Worm (Caenorhabditis elegans) whole organism, L2 larva: ENCODE data around the gene srsx-14.
A peak's percentile ranks its signal among the peaks of the same experiment; 100 is the strongest.

Source experiments
- C34F6.9 ChIP-seq: fragments of 150-350 bp; optimal IDR thresholded peaks from 2 replicates; lab custom pipeline; 2014; ENCODE audit warnings: missing biosample characterization, missing genetic modification characterization
- F13H6.1 ChIP-seq: sonication (generic microtip); optimal IDR thresholded peaks from 2 replicates; lab custom pipeline; 2016; ENCODE audit warnings: missing genetic modification characterization, missing compliant biosample characterization
- R02D3.7 ChIP-seq: fragments of 150-350 bp; optimal IDR thresholded peaks from 2 replicates; lab custom pipeline; 2014; ENCODE audit warnings: missing biosample characterization, missing genetic modification characterization
- Y55F3AM.14 ChIP-seq: fragments of 200-800 bp; sonication (Bioruptor generic); optimal IDR thresholded peaks from 2 replicates; lab custom pipeline; 2018; ENCODE audit warnings: mild to moderate bottlenecking, missing genetic modification characterization, missing compliant biosample characterization
- ZK546.5 ChIP-seq: sonication (generic microtip); optimal IDR thresholded peaks from 2 replicates; lab custom pipeline; 2017; ENCODE audit warnings: missing biosample characterization, missing genetic modification characterization
- alr-1 ChIP-seq: fragments of 150-350 bp; optimal IDR thresholded peaks from 2 replicates; lab custom pipeline; 2014; ENCODE audit warnings: missing biosample characterization, missing genetic modification characterization
- aly-2 ChIP-seq: fragments of 150-350 bp; optimal IDR thresholded peaks from 2 replicates; lab custom pipeline; 2014; ENCODE audit warnings: missing biosample characterization, missing genetic modification characterization
- ama-1 ChIP-seq: fragments of 150-350 bp; optimal IDR thresholded peaks from 2 replicates; lab custom pipeline; 2018; ENCODE audit warnings: inconsistent platforms
- blmp-1 ChIP-seq: sonication (generic microtip); optimal IDR thresholded peaks from 2 replicates; lab custom pipeline; 2017; ENCODE audit warnings: missing genetic modification characterization, mild to moderate bottlenecking, missing compliant biosample characterization, antibody characterized with exemption, moderate library complexity; ENCODE audit not compliant: insufficient read depth
- ceh-16 ChIP-seq: fragments of 150-350 bp; optimal IDR thresholded peaks from 2 replicates; lab custom pipeline; 2014; ENCODE audit warnings: missing biosample characterization, missing genetic modification characterization
- crh-2 ChIP-seq: sonication (generic microtip); optimal IDR thresholded peaks from 2 replicates; lab custom pipeline; 2017; ENCODE audit warnings: missing biosample characterization, missing genetic modification characterization
- egl-27 ChIP-seq: sonication (generic microtip); optimal IDR thresholded peaks from 3 replicates; lab custom pipeline; 2017; ENCODE audit warnings: missing biosample characterization, missing genetic modification reagents, missing genetic modification characterization
- elt-1 ChIP-seq: fragments of 150-350 bp; optimal IDR thresholded peaks from 2 replicates; lab custom pipeline; 2014; ENCODE audit warnings: missing biosample characterization, missing genetic modification characterization
- fos-1 ChIP-seq: fragments of 150-350 bp; optimal IDR thresholded peaks from 2 replicates; lab custom pipeline; 2014; ENCODE audit warnings: missing biosample characterization, missing genetic modification characterization
- gmeb-1 ChIP-seq: fragments of 150-350 bp; optimal IDR thresholded peaks from 2 replicates; lab custom pipeline; 2014; ENCODE audit warnings: missing biosample characterization, missing genetic modification characterization
- lin-11 ChIP-seq: fragments of 150-350 bp; sonication (generic microtip); optimal IDR thresholded peaks from 2 replicates; lab custom pipeline; 2014; ENCODE audit warnings: missing biosample characterization, missing genetic modification characterization, inconsistent platforms, mixed read lengths
- lin-13 ChIP-seq: fragments of 150-350 bp; optimal IDR thresholded peaks from 2 replicates; lab custom pipeline; 2014; ENCODE audit warnings: missing biosample characterization, missing genetic modification reagents, missing genetic modification characterization
- lin-39 ChIP-seq: fragments of 150-350 bp; optimal IDR thresholded peaks from 2 replicates; lab custom pipeline; 2014; ENCODE audit warnings: missing biosample characterization, missing genetic modification reagents, missing genetic modification characterization
- mab-5 ChIP-seq: fragments of 150-350 bp; optimal IDR thresholded peaks from 2 replicates; lab custom pipeline; 2014; ENCODE audit warnings: missing biosample characterization, missing genetic modification characterization
- mbf-1 ChIP-seq: sonication (generic microtip); optimal IDR thresholded peaks from 2 replicates; lab custom pipeline; 2017; ENCODE audit warnings: missing biosample characterization, missing genetic modification characterization
- mdl-1 ChIP-seq, 2 experiments: fragments of 150-350 bp in 1 of 2; sonication (generic microtip) in 1 of 2; optimal IDR thresholded peaks; 2 replicates each; lab custom pipeline; 2017; ENCODE audit warnings: missing biosample characterization in 2 of 2, missing genetic modification characterization in 2 of 2
- nhr-11 ChIP-seq: fragments of 150-350 bp; optimal IDR thresholded peaks from 2 replicates; lab custom pipeline; 2014; ENCODE audit warnings: missing biosample characterization, missing genetic modification characterization
- nhr-12 ChIP-seq: fragments of 150-350 bp; optimal IDR thresholded peaks from 2 replicates; lab custom pipeline; 2014; ENCODE audit warnings: missing biosample characterization, missing genetic modification characterization
- nhr-129 ChIP-seq: fragments of 150-350 bp; optimal IDR thresholded peaks from 2 replicates; lab custom pipeline; 2014; ENCODE audit warnings: missing biosample characterization, missing genetic modification characterization
- nhr-21 ChIP-seq: fragments of 150-350 bp; optimal IDR thresholded peaks from 2 replicates; lab custom pipeline; 2014; ENCODE audit warnings: missing biosample characterization, missing genetic modification characterization
- nhr-23 ChIP-seq: fragments of 150-350 bp; optimal IDR thresholded peaks from 2 replicates; lab custom pipeline; 2014; ENCODE audit warnings: missing biosample characterization, missing genetic modification reagents, missing genetic modification characterization
- nhr-237 ChIP-seq: fragments of 150-350 bp; optimal IDR thresholded peaks from 2 replicates; lab custom pipeline; 2014; ENCODE audit warnings: missing biosample characterization, missing genetic modification characterization
- nhr-6 ChIP-seq: fragments of 150-350 bp; optimal IDR thresholded peaks from 2 replicates; lab custom pipeline; 2014; ENCODE audit warnings: missing biosample characterization, missing genetic modification characterization
- sem-4 ChIP-seq: fragments of 150-350 bp; optimal IDR thresholded peaks from 2 replicates; lab custom pipeline; 2014; ENCODE audit warnings: missing biosample characterization, missing genetic modification reagents, missing genetic modification characterization
- skn-1 ChIP-seq: sonication (generic microtip); optimal IDR thresholded peaks from 2 replicates; lab custom pipeline; 2017; ENCODE audit warnings: missing biosample characterization, missing genetic modification characterization
- sma-3 ChIP-seq: sonication (generic microtip); optimal IDR thresholded peaks from 2 replicates; lab custom pipeline; 2016; ENCODE audit warnings: missing genetic modification reagents, missing genetic modification characterization, missing compliant biosample characterization
- sma-9 ChIP-seq, 2 experiments: fragments of 150-350 bp in 1 of 2; sonication (generic microtip) in 1 of 2; optimal IDR thresholded peaks; 2 replicates each; lab custom pipeline; 2014 to 2016; ENCODE audit warnings: missing genetic modification characterization in 2 of 2, mild to moderate bottlenecking in 1 of 2, missing biosample characterization in 1 of 2, missing compliant biosample characterization in 1 of 2, missing genetic modification reagents in 1 of 2, moderate library complexity in 1 of 2
- snpc-4 ChIP-seq: fragments of 150-350 bp; optimal IDR thresholded peaks from 2 replicates; lab custom pipeline; 2014; ENCODE audit warnings: missing biosample characterization, missing genetic modification characterization
- unc-39 ChIP-seq: fragments of 150-350 bp; optimal IDR thresholded peaks from 2 replicates; lab custom pipeline; 2014; ENCODE audit warnings: missing biosample characterization, missing genetic modification characterization
- unc-55 ChIP-seq: fragments of 150-350 bp; sonication (generic microtip); optimal IDR thresholded peaks from 3 replicates; lab custom pipeline; 2014; ENCODE audit warnings: missing biosample characterization, missing genetic modification reagents, missing genetic modification characterization
- unc-62 ChIP-seq: fragments of 150-350 bp; optimal IDR thresholded peaks from 2 replicates; lab custom pipeline; 2014; ENCODE audit warnings: missing biosample characterization, missing genetic modification reagents, missing genetic modification characterization
- zag-1 ChIP-seq: fragments of 150-350 bp; optimal IDR thresholded peaks from 2 replicates; lab custom pipeline; 2014; ENCODE audit warnings: missing biosample characterization, missing genetic modification characterization
- ztf-1 ChIP-seq: fragments of 200-800 bp; sonication (Bioruptor generic); conservative IDR thresholded peaks from 2 replicates; pipeline ENCODE4 v1.3.6; 2022; ENCODE audit warnings: missing genetic modification characterization, missing compliant biosample characterization
- ztf-11 ChIP-seq: sonication (generic microtip); optimal IDR thresholded peaks from 2 replicates; lab custom pipeline; 2017; ENCODE audit warnings: missing biosample characterization, missing genetic modification characterization
- ztf-4 ChIP-seq: fragments of 150-350 bp; optimal IDR thresholded peaks from 2 replicates; lab custom pipeline; 2014; ENCODE audit warnings: missing biosample characterization, missing genetic modification characterization

Gene srsx-14

DNA sequence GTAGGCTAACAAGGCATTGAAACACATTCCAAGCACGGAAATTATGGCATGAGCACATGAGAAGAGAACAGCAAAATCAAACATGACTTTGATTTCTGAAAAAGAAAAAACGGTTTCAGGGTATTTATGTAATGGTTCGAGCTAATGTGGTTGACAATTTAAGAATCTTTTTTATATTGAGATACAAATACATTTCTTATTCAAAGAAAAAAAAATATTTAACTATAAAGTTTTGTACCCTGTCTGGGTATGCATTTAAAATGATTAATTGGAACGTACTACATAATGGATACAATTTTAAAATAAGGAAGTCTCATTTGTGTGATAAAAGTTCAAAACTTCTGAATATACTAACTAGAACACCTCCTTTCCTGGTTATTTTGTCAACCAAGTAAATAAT lies 3.2 kb upstream of the srsx-14 start, which contains the start of gene srd-12:
Gene srd-12 (minus strand): TSS at position 101 of the 400 bp plus-strand sequence.
- TF ChIP-seq blmp-1 (tag; lab: Kevin White, UChicago) (no peak), skn-1 (tag; lab: Kevin White, UChicago) (no peak), crh-2 (no peak), fos-1 (no peak), unc-39 (tag; lab: Kevin White, UChicago) (no peak), ztf-1 (GFP tag; lab: Robert Waterston, UW) (no peak), F13H6.1 (tag; lab: Kevin White, UChicago) (no peak), unc-55 (GFP tag; lab: Kevin White, UChicago) (no peak), nhr-237 (tag; lab: Kevin White, UChicago) (no peak), mbf-1 (tag; lab: Kevin White, UChicago) (no peak), ceh-16 (tag; lab: Kevin White, UChicago) (no peak), gmeb-1 (tag; lab: Kevin White, UChicago) (no peak), ztf-11 (tag; lab: Kevin White, UChicago) (no peak), lin-13 (GFP tag; lab: Kevin White, UChicago) (no peak), zag-1 (tag; lab: Kevin White, UChicago) (no peak)

DNA sequence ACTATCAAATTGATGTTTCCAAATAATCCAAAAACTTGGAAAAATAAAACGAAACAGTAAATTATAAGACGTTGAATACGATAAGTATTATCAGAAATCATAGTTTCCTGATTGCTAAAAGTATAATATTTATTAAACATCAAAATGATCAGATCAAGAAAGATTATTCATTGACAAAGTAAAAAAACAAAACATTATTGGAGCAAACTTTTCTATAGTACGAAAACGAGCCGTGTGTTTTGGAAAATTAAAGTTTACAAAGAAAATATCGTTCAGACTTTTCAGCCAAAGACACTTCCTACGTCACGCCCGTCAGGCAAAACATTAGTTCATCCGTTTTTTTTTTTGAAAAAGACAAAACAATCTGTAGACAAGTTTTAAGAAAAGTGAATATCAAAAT lies 3.2 kb downstream of the srsx-14 start, which contains the start of gene srsx-15:
Gene srsx-15 (minus strand): TSS at position 101 of the 400 bp plus-strand sequence.
- no peak for TF ChIP-seq unc-62 (GFP tag; lab: Kevin White, UChicago)
- no peak for TF ChIP-seq mab-5
- TF ChIP-seq ztf-11 (tag; lab: Kevin White, UChicago): no peak
- TF ChIP-seq gmeb-1 (tag; lab: Kevin White, UChicago): no peak
- TF ChIP-seq sem-4: no peak

DNA sequence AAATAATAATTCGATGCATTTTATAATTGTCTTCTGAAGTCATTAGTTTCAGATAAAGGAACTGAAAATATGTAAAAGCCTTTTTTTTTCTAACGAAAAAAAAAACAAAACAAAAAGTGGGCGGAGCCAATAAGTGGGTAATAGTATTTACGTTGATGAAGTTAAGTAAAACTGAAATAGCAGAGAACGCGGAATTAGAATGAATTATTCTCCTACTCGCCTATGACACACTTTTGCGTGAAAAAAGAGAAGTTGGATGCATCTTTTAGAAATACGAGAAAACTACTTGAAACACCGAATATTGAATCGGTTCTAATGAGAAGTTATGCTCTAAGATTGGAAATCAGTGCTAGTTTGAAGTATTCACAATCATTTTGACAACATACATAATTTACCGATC lies 7.3 kb downstream of the srsx-14 start, which contains the start of gene srsx-16:
Gene srsx-16 (minus strand): TSS at position 101 of the 400 bp plus-strand sequence.
- TF ChIP-seq zag-1 (tag; lab: Kevin White, UChicago) (no peak), lin-11 (tag; lab: Kevin White, UChicago) (no peak), unc-39 (tag; lab: Kevin White, UChicago) (no peak), crh-2 (no peak), mbf-1 (tag; lab: Kevin White, UChicago) (no peak), nhr-21 (tag; lab: Kevin White, UChicago) (no peak), nhr-23 (no peak), R02D3.7 (no peak), Y55F3AM.14 (GFP tag; lab: Kevin White, UChicago) (no peak), nhr-6 (tag; lab: Kevin White, UChicago) (no peak), fos-1 (no peak), ceh-16 (tag; lab: Kevin White, UChicago) (no peak), nhr-129 (tag; lab: Kevin White, UChicago) (no peak), sma-3 (GFP tag; lab: Kevin White, UChicago) (no peak), nhr-237 (tag; lab: Kevin White, UChicago) (no peak)

DNA sequence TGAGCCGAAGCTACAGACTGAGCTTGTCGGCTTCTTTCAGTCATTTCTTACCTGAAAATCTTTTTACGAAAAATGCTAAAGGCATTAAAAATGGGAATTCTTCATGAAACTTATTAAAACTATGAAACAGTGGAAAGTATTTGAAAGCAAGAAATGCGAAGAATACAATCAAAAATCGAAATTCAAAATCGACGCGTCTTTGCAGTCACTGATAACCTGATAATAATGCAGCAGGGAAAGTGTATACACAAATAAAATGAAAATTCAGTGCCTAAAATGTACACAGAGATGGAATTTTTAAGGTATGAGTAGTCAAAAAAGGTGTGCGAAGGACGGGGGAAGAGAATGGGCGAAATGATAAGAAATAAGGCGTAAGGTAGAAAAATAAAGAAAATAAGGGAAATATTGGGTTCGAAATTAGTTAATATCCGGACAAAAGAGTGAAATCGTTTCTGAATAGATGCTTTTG lies 12.4 kb downstream of the srsx-14 start, which contains the start of gene C39H7.4:
Gene C39H7.4 (minus strand): TSS at position 51 of the 469 bp plus-strand sequence.
- TF ChIP-seq nhr-21 (tag; lab: Kevin White, UChicago) (no peak), fos-1 (peak; percentile 97), mab-5 (no peak), gmeb-1 (tag; lab: Kevin White, UChicago) (peak; percentile 36)

- TF ChIP-seq ama-1 (lab: Kevin White, UChicago): peak; percentile 48
- TF ChIP-seq sma-3 (GFP tag; lab: Kevin White, UChicago): peak; percentile 61
- TF ChIP-seq ceh-16 (tag; lab: Kevin White, UChicago): no peak
- peak; percentile 93 for TF ChIP-seq sem-4
- peak; percentile 87 for TF ChIP-seq egl-27 (tag; lab: Kevin White, UChicago)
- peak; percentile 31 for TF ChIP-seq nhr-11 (tag; lab: Kevin White, UChicago)
- TF ChIP-seq fos-1: peak; percentile 84
- TF ChIP-seq snpc-4 (tag; lab: Kevin White, UChicago): no peak
- peak; percentile 31 for TF ChIP-seq blmp-1 (tag; lab: Kevin White, UChicago)
- no peak for TF ChIP-seq ZK546.5 (tag; lab: Kevin White, UChicago)
- peak; percentile 95 for TF ChIP-seq F13H6.1 (tag; lab: Kevin White, UChicago)
- no peak for TF ChIP-seq elt-1 (tag; lab: Kevin White, UChicago)
- no peak for TF ChIP-seq unc-39 (tag; lab: Kevin White, UChicago)
- peak; percentile 45 for TF ChIP-seq nhr-21 (tag; lab: Kevin White, UChicago)
- no peak for TF ChIP-seq nhr-23
- TF ChIP-seq zag-1 (tag; lab: Kevin White, UChicago): peak; percentile 85
- TF ChIP-seq ztf-4: peak; percentile 45
- peak; percentile 53 for TF ChIP-seq alr-1 (tag; lab: Kevin White, UChicago)
- TF ChIP-seq nhr-6 (tag; lab: Kevin White, UChicago): peak; percentile 68
- no peak for TF ChIP-seq aly-2 (tag; lab: Kevin White, UChicago)
- TF ChIP-seq Y55F3AM.14 (GFP tag; lab: Kevin White, UChicago): peak; percentile 91
- TF ChIP-seq sma-9 (GFP tag; optimal IDR thresholded peaks at IDR 0.05; lab: Kevin White, UChicago): peak; percentile 95
- TF ChIP-seq sma-9 (tag; optimal IDR thresholded peaks at IDR 0.05; lab: Kevin White, UChicago): no peak
- TF ChIP-seq crh-2: peak; percentile 91
- peak; percentile 68 for TF ChIP-seq unc-55 (GFP tag; lab: Kevin White, UChicago)
- TF ChIP-seq ztf-1 (GFP tag; lab: Robert Waterston, UW): no peak
- no peak for TF ChIP-seq lin-39 (tag; lab: Kevin White, UChicago)
- peak; percentile 13 for TF ChIP-seq lin-11 (tag; lab: Kevin White, UChicago)
- TF ChIP-seq mdl-1 (tag; optimal IDR thresholded peaks at IDR 0.05; lab: Kevin White, UChicago): peak; percentile 81 to 82
- peak; percentile 91 for TF ChIP-seq C34F6.9 (tag; lab: Kevin White, UChicago)
- TF ChIP-seq lin-13 (GFP tag; lab: Kevin White, UChicago): peak; percentile 46
- TF ChIP-seq nhr-12 (tag; lab: Kevin White, UChicago): no peak
Measured at ce11 chrIV:5607343-5607742, 19.6 kb downstream of the srsx-14 start.
